Worm (Caenorhabditis elegans) whole organism, young adult: Measurements from ENCODE around the gene ZK177.2.

Experiments
- B0035.1 ChIP-seq: sonication (generic microtip); optimal IDR thresholded peaks from 2 replicates; lab custom pipeline; 2016; ENCODE audit warnings: missing genetic modification characterization, mild to moderate bottlenecking, missing compliant biosample characterization, missing genotype, missing genetic modification reagents
- F10E7.11 ChIP-seq: sonication (generic microtip); optimal IDR thresholded peaks from 2 replicates; lab custom pipeline; 2017; ENCODE audit warnings: mild to moderate bottlenecking, missing genetic modification characterization, moderate library complexity, missing compliant biosample characterization
- F57A8.1 ChIP-seq: fragments of 200-800 bp; sonication (Bioruptor generic); optimal IDR thresholded peaks from 2 replicates; lab custom pipeline; 2018; ENCODE audit warnings: mild to moderate bottlenecking, missing genetic modification characterization, moderate library complexity, missing compliant biosample characterization
- K11D2.4 ChIP-seq: fragments of 200-800 bp; sonication (Bioruptor generic); IDR thresholded peaks from 2 replicates; pipeline ENCODE4 v1.3.6; 2022; ENCODE audit warnings: missing genetic modification reagents, missing genetic modification characterization, missing compliant biosample characterization
- K12H6.12 ChIP-seq: fragments of 200-800 bp; sonication (Bioruptor generic); optimal IDR thresholded peaks from 2 replicates; lab custom pipeline; 2018; ENCODE audit warnings: mild to moderate bottlenecking, missing genetic modification characterization, missing compliant biosample characterization
- T07F8.4 ChIP-seq: sonication (generic microtip); optimal IDR thresholded peaks from 2 replicates; lab custom pipeline; 2016; ENCODE audit warnings: mild to moderate bottlenecking, missing genetic modification characterization, moderate library complexity, missing compliant biosample characterization
- Y56A3A.18 ChIP-seq: fragments of 200-800 bp; sonication (Bioruptor generic); IDR thresholded peaks from 2 replicates; pipeline ENCODE4 v1.3.6; 2022; ENCODE audit warnings: missing genetic modification reagents, missing genetic modification characterization, missing compliant biosample characterization
- Y79H2A.3 ChIP-seq: fragments of 200-800 bp; sonication (Bioruptor generic); conservative IDR thresholded peaks from 2 replicates; pipeline ENCODE4 v1.3.6; 2022; ENCODE audit warnings: missing genetic modification reagents, missing genetic modification characterization, missing compliant biosample characterization
- ama-1 ChIP-seq, 3 experiments: fragments of 150-350 bp in 1 of 3; sonication (generic microtip) in 2 of 3; optimal IDR thresholded peaks; 2 replicates each; lab custom pipeline; 2014 to 2018; ENCODE audit warnings: missing biosample characterization in 2 of 3, missing genetic modification characterization in 2 of 3, missing genetic modification reagents in 2 of 3
- aptf-3 ChIP-seq: fragments of 200-800 bp; sonication (Bioruptor generic); IDR thresholded peaks from 2 replicates; pipeline ENCODE4 v1.3.6; 2022; ENCODE audit warnings: missing genetic modification characterization, missing compliant biosample characterization
- atf-7 ChIP-seq: sonication (generic microtip); optimal IDR thresholded peaks from 2 replicates; lab custom pipeline; 2017; ENCODE audit warnings: mild to moderate bottlenecking, missing genetic modification characterization, missing compliant biosample characterization
- athp-1 ChIP-seq: sonication (generic microtip); optimal IDR thresholded peaks from 2 replicates; lab custom pipeline; 2017; ENCODE audit warnings: mild to moderate bottlenecking, missing genetic modification characterization, missing compliant biosample characterization
- attf-5 ChIP-seq: fragments of 200-800 bp; sonication (Bioruptor generic); optimal IDR thresholded peaks from 2 replicates; lab custom pipeline; 2018; ENCODE audit warnings: mild to moderate bottlenecking, missing genetic modification characterization, missing compliant biosample characterization
- ccch-3 ChIP-seq: fragments of 200-800 bp; sonication (Bioruptor generic); optimal IDR thresholded peaks from 2 replicates; lab custom pipeline; 2018; ENCODE audit warnings: mild to moderate bottlenecking, missing genetic modification characterization, missing compliant biosample characterization
- cebp-1 ChIP-seq, 2 experiments: fragments of 200-800 bp in 1 of 2; sonication (Bioruptor generic) in 1 of 2; sonication (generic microtip) in 1 of 2; IDR thresholded peaks in 1 of 2; optimal IDR thresholded peaks in 1 of 2; 2 replicates each; pipeline versions ENCODE4 v1.3.6 to Lab custom; 2017 to 2022; ENCODE audit warnings: missing compliant biosample characterization in 2 of 2, missing genetic modification characterization in 2 of 2, mild to moderate bottlenecking in 1 of 2, missing genetic modification reagents in 1 of 2, moderate library complexity in 1 of 2
- cebp-2 ChIP-seq: fragments of 200-800 bp; sonication (Bioruptor generic); IDR thresholded peaks from 2 replicates; pipeline ENCODE4 v1.3.6; 2022; ENCODE audit warnings: missing genetic modification characterization, missing compliant biosample characterization
- ceh-40 ChIP-seq: fragments of 200-800 bp; sonication (Bioruptor generic); IDR thresholded peaks from 2 replicates; pipeline ENCODE4 v1.3.6; 2022; ENCODE audit warnings: missing genetic modification characterization, missing compliant biosample characterization
- dpff-1 ChIP-seq: sonication (generic microtip); optimal IDR thresholded peaks from 2 replicates; lab custom pipeline; 2017; ENCODE audit warnings: mild to moderate bottlenecking, missing genetic modification characterization, missing compliant biosample characterization
- efl-1 ChIP-seq: fragments of 150-350 bp; optimal IDR thresholded peaks from 2 replicates; lab custom pipeline; 2014; ENCODE audit warnings: missing biosample characterization, missing genetic modification reagents, missing genetic modification characterization
- egl-44 ChIP-seq: fragments of 200-800 bp; sonication (Bioruptor generic); IDR thresholded peaks from 2 replicates; pipeline ENCODE4 v1.3.6; 2022; ENCODE audit warnings: missing genetic modification reagents, missing genetic modification characterization, missing compliant biosample characterization
- gei-17 ChIP-seq: fragments of 200-800 bp; sonication (Bioruptor generic); optimal IDR thresholded peaks from 2 replicates; lab custom pipeline; 2018; ENCODE audit warnings: mild to moderate bottlenecking, missing genetic modification characterization, missing compliant biosample characterization
- lag-1 ChIP-seq: fragments of 200-800 bp; sonication (Bioruptor generic); IDR thresholded peaks from 2 replicates; pipeline ENCODE4 v1.3.6; 2022; ENCODE audit warnings: missing genetic modification reagents, missing genetic modification characterization, missing compliant biosample characterization
- let-607 ChIP-seq, 2 experiments: fragments of 200-800 bp in 1 of 2; sonication (Bioruptor generic) in 1 of 2; sonication (generic microtip) in 1 of 2; optimal IDR thresholded peaks; 2 replicates each; lab custom pipeline; 2016 to 2018; ENCODE audit warnings: mild to moderate bottlenecking in 2 of 2, missing compliant biosample characterization in 2 of 2, missing genetic modification characterization in 2 of 2, moderate library complexity in 2 of 2, missing genotype in 1 of 2
- lin-35 ChIP-seq, 3 experiments: fragments of 150-350 bp in 2 of 3; sonication (generic microtip) in 1 of 3; optimal IDR thresholded peaks; 2 replicates each; lab custom pipeline; 2014 to 2018; ENCODE audit warnings: missing biosample characterization in 3 of 3, missing genetic modification characterization in 3 of 3, missing genetic modification reagents in 3 of 3
- lsy-27 ChIP-seq: sonication (generic microtip); optimal IDR thresholded peaks from 2 replicates; lab custom pipeline; 2017; ENCODE audit warnings: missing genetic modification characterization, mild to moderate bottlenecking, missing compliant biosample characterization, antibody characterized with exemption, missing genotype, borderline replicate concordance; ENCODE audit not compliant: insufficient read depth
- madf-8 ChIP-seq: fragments of 200-800 bp; sonication (Bioruptor generic); conservative IDR thresholded peaks from 2 replicates; pipeline ENCODE4 v1.3.6; 2022; ENCODE audit warnings: missing genetic modification reagents, missing genetic modification characterization, missing compliant biosample characterization
- mcd-1 ChIP-seq: fragments of 200-800 bp; sonication (Bioruptor generic); IDR thresholded peaks from 2 replicates; pipeline ENCODE4 v1.3.6; 2022; ENCODE audit warnings: missing genetic modification reagents, missing genetic modification characterization, missing compliant biosample characterization
- nfya-1 ChIP-seq: sonication (generic microtip); optimal IDR thresholded peaks from 2 replicates; lab custom pipeline; 2017; ENCODE audit warnings: antibody characterized with exemption, missing compliant biosample characterization, missing genetic modification characterization, borderline replicate concordance; ENCODE audit not compliant: insufficient read depth
- nfya-2 ChIP-seq: fragments of 200-800 bp; sonication (Bioruptor generic); IDR thresholded peaks from 2 replicates; pipeline ENCODE4 v1.3.6; 2022; ENCODE audit warnings: missing genetic modification reagents, missing genetic modification characterization, missing compliant biosample characterization
- nfyb-1 ChIP-seq: fragments of 200-800 bp; sonication (Bioruptor generic); IDR thresholded peaks from 2 replicates; pipeline ENCODE4 v1.3.6; 2022; ENCODE audit warnings: missing genetic modification reagents, missing genetic modification characterization, missing compliant biosample characterization
- nhr-80 ChIP-seq: sonication (generic microtip); optimal IDR thresholded peaks from 2 replicates; lab custom pipeline; 2016; ENCODE audit warnings: missing genetic modification characterization, missing compliant biosample characterization
- repo-1 ChIP-seq: sonication (generic microtip); optimal IDR thresholded peaks from 2 replicates; lab custom pipeline; 2017; ENCODE audit warnings: mild to moderate bottlenecking, missing genetic modification characterization, missing compliant biosample characterization
- sdz-38 ChIP-seq: sonication (generic microtip); optimal IDR thresholded peaks from 2 replicates; lab custom pipeline; 2016; ENCODE audit warnings: missing genotype, missing genetic modification characterization, missing compliant biosample characterization
- somi-1 ChIP-seq: fragments of 200-800 bp; sonication (Bioruptor generic); optimal IDR thresholded peaks from 2 replicates; lab custom pipeline; 2018; ENCODE audit warnings: mild to moderate bottlenecking, missing genetic modification characterization, missing compliant biosample characterization
- tbx-9 ChIP-seq: sonication (generic microtip); optimal IDR thresholded peaks from 2 replicates; lab custom pipeline; 2016; ENCODE audit warnings: borderline replicate concordance, missing genetic modification characterization, inconsistent platforms, missing compliant biosample characterization
- unc-62 ChIP-seq: fragments of 150-350 bp; optimal IDR thresholded peaks from 2 replicates; lab custom pipeline; 2014; ENCODE audit warnings: missing biosample characterization, missing genetic modification reagents, missing genetic modification characterization
- zim-3 ChIP-seq: sonication (generic microtip); optimal IDR thresholded peaks from 2 replicates; lab custom pipeline; 2017; ENCODE audit warnings: mild to moderate bottlenecking, missing genetic modification characterization, moderate library complexity, missing compliant biosample characterization
- ztf-18 ChIP-seq: sonication (generic microtip); optimal IDR thresholded peaks from 2 replicates; lab custom pipeline; 2016; ENCODE audit warnings: missing genotype, mild to moderate bottlenecking, missing genetic modification characterization, missing compliant biosample characterization
- ztf-28 ChIP-seq: fragments of 200-800 bp; sonication (Bioruptor generic); IDR thresholded peaks from 2 replicates; pipeline ENCODE4 v1.3.6; 2022; ENCODE audit warnings: missing genetic modification reagents, missing genetic modification characterization, missing compliant biosample characterization

Gene ZK177.2

ce11 chrII:5512473-5513097, 6.4 kb upstream of the ZK177.2 start:
- TF ChIP-seq unc-62: peak; percentile 34
- TF ChIP-seq sdz-38: no peak
- no peak for TF ChIP-seq ztf-28
- no peak for TF ChIP-seq efl-1 (GFP tag; lab: Kevin White, UChicago)
- TF ChIP-seq T07F8.4: no peak
- TF ChIP-seq nhr-80 (tag; lab: Kevin White, UChicago): peak; percentile 90
- TF ChIP-seq let-607 (tag; optimal IDR thresholded peaks at IDR 0.05; lab: Kevin White, UChicago): peak; percentile 88 to 93
- peak; percentile 78 for TF ChIP-seq atf-7 (tag; lab: Kevin White, UChicago)

- TF ChIP-seq nhr-80 (tag; lab: Kevin White, UChicago) (peak; percentile 24), cebp-2 (no peak)
- TF ChIP-seq, all 124 proteins: peak for 1
Observed at ce11 chrII:5514846-5515245, 4.2 kb upstream of the ZK177.2 start, which contains the start of gene sahd-1. Gene sahd-1 (minus strand): TSS chrII:5514945.

DNA sequence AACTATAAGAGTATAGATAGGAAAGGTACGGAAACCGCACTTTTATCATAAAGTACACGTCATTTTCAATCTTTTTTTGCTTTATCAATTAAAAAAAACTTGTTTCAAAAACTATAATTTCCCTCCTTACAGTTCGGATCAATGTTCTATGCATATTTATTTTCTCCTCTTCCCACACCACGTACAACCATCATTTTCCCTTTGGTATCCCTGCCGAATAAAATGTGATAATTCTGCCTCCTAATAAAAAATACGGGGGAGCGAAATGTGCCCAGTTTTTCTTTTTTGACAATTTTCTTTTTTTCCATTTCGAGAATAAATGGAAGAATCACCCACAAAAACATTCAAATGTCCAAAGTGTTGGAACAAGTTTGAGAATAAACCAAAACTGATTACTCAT, 3.5 kb upstream of the ZK177.2 start, which contains the start of gene ZK177.3:
TSS of gene ZK177.3 (plus strand) at position 301 of the 400 bp plus-strand sequence.
- no peak for TF ChIP-seq Y79H2A.3 (GFP tag; lab: Robert Waterston, UW)
- TF ChIP-seq madf-8 (GFP tag; lab: Robert Waterston, UW): no peak
- no peak for TF ChIP-seq ztf-28

ce11 chrII:5517643-5518042, 1.4 kb upstream of the ZK177.2 start, which contains the start of gene ZK177.9:
Gene ZK177.9 (minus strand): TSS chrII:5517743.
- TF ChIP-seq F10E7.11 (tag; lab: Kevin White, UChicago): no peak
- TF ChIP-seq K12H6.12: no peak
- no peak for TF ChIP-seq ccch-3 (GFP tag; lab: Kevin White, UChicago)
- no peak for TF ChIP-seq attf-5
- TF ChIP-seq lag-1 (GFP tag; lab: Robert Waterston, UW): no peak
- no peak for TF ChIP-seq Y56A3A.18 (GFP tag; lab: Robert Waterston, UW)
- TF ChIP-seq cebp-1 (GFP tag; IDR thresholded peaks at IDR 0.05; lab: Robert Waterston, UW): no peak
- no peak for TF ChIP-seq cebp-1 (tag; optimal IDR thresholded peaks at IDR 0.05; lab: Kevin White, UChicago)
- no peak for TF ChIP-seq nfyb-1 (GFP tag; lab: Robert Waterston, UW)
- no peak for TF ChIP-seq gei-17 (GFP tag; lab: Kevin White, UChicago)
- TF ChIP-seq aptf-3: no peak
- TF ChIP-seq dpff-1 (tag; lab: Kevin White, UChicago): no peak
- no peak for TF ChIP-seq nfya-2 (GFP tag; lab: Robert Waterston, UW)
- no peak for TF ChIP-seq ztf-28
- TF ChIP-seq ztf-18 (tag; lab: Kevin White, UChicago): no peak
- no peak for TF ChIP-seq F57A8.1 (GFP tag; lab: Kevin White, UChicago)
- no peak for TF ChIP-seq nfya-1 (tag; lab: Kevin White, UChicago)
- TF ChIP-seq zim-3: no peak
- TF ChIP-seq, all 124 proteins: peak for 0

- TF ChIP-seq ceh-40 (GFP tag; lab: Robert Waterston, UW) (no peak), mcd-1 (GFP tag; lab: Robert Waterston, UW) (no peak), repo-1 (no peak), somi-1 (GFP tag; lab: Kevin White, UChicago) (no peak), lin-35 (GFP tag; optimal IDR thresholded peaks at IDR 0.05; lab: Kevin White, UChicago) (no peak), lsy-27 (tag; lab: Kevin White, UChicago) (no peak), tbx-9 (tag; lab: Kevin White, UChicago) (no peak), egl-44 (GFP tag; lab: Robert Waterston, UW) (no peak), ama-1 (optimal IDR thresholded peaks at IDR 0.05; lab: Kevin White, UChicago) (no peak), ama-1 (GFP tag; optimal IDR thresholded peaks at IDR 0.05; lab: Kevin White, UChicago) (no peak), B0035.1 (no peak), K11D2.4 (GFP tag; lab: Robert Waterston, UW) (no peak), athp-1 (tag; lab: Kevin White, UChicago) (no peak)
- TF ChIP-seq, all 124 proteins: peak for 0
Observed at ce11 chrII:5518055-5518454, 955 bp upstream of the ZK177.2 start.
